Worm (Caenorhabditis elegans): ENCODE data around the gene vha-2.

ce11 chrIII:9804997-9805610, 23.1 kb downstream of the vha-2 start, which contains the start of gene riok-3:
- TF ChIP-seq snpc-4 (tag; optimal IDR thresholded peaks at IDR 0.05) (no peak), nhr-77 (tag; optimal IDR thresholded peaks at IDR 0.05) (peak; percentile 39), D1046.2 (GFP tag; IDR thresholded peaks at IDR 0.05) (no peak), ama-1 (optimal IDR thresholded peaks at IDR 0.05) (no peak), spr-3 (GFP tag; optimal IDR thresholded peaks at IDR 0.05) (no peak), pha-4 (GFP tag; IDR thresholded peaks at IDR 0.05) (no peak), pha-4 (tag; optimal IDR thresholded peaks at IDR 0.05) (no peak), tra-1 (GFP tag; IDR thresholded peaks at IDR 0.05) (no peak), lsy-2 (tag; optimal IDR thresholded peaks at IDR 0.05) (peak in 1 of 2 experiments; percentile 51), fkh-10 (GFP tag; optimal IDR thresholded peaks at IDR 0.05) (no peak), egl-27 (tag; optimal IDR thresholded peaks at IDR 0.05) (no peak), aly-2 (tag; optimal IDR thresholded peaks at IDR 0.05) (no peak), daf-12 (tag; optimal IDR thresholded peaks at IDR 0.05) (no peak)

Measured in whole organism, L4 larva.